Worm (Caenorhabditis elegans) whole organism, L2 larva: ENCODE data around the gene ets-9.
A peak's percentile ranks its signal among the peaks of the same experiment; 100 is the strongest.

ENCODE experiments used
- C34F6.9 ChIP-seq: fragments of 150-350 bp; optimal IDR thresholded peaks from 2 replicates; lab custom pipeline; 2014; ENCODE audit warnings: missing biosample characterization, missing genetic modification characterization
- Y55F3AM.14 ChIP-seq: fragments of 200-800 bp; sonication (Bioruptor generic); optimal IDR thresholded peaks from 2 replicates; lab custom pipeline; 2018; ENCODE audit warnings: mild to moderate bottlenecking, missing genetic modification characterization, missing compliant biosample characterization
- alr-1 ChIP-seq: fragments of 150-350 bp; optimal IDR thresholded peaks from 2 replicates; lab custom pipeline; 2014; ENCODE audit warnings: missing biosample characterization, missing genetic modification characterization
- ceh-16 ChIP-seq: fragments of 150-350 bp; optimal IDR thresholded peaks from 2 replicates; lab custom pipeline; 2014; ENCODE audit warnings: missing biosample characterization, missing genetic modification characterization
- ceh-82 ChIP-seq: fragments of 150-350 bp; optimal IDR thresholded peaks from 2 replicates; lab custom pipeline; 2014; ENCODE audit warnings: missing biosample characterization, missing genetic modification characterization
- crh-2 ChIP-seq: sonication (generic microtip); optimal IDR thresholded peaks from 2 replicates; lab custom pipeline; 2017; ENCODE audit warnings: missing biosample characterization, missing genetic modification characterization
- dmd-4 ChIP-seq: sonication (generic microtip); optimal IDR thresholded peaks from 2 replicates; lab custom pipeline; 2017; ENCODE audit warnings: missing biosample characterization, missing genetic modification characterization
- elt-3 ChIP-seq: sonication (generic microtip); optimal IDR thresholded peaks from 2 replicates; lab custom pipeline; 2017; ENCODE audit warnings: missing biosample characterization, missing genetic modification characterization
- fos-1 ChIP-seq: fragments of 150-350 bp; optimal IDR thresholded peaks from 2 replicates; lab custom pipeline; 2014; ENCODE audit warnings: missing biosample characterization, missing genetic modification characterization
- lin-11 ChIP-seq: fragments of 150-350 bp; sonication (generic microtip); optimal IDR thresholded peaks from 2 replicates; lab custom pipeline; 2014; ENCODE audit warnings: missing biosample characterization, missing genetic modification characterization, inconsistent platforms, mixed read lengths
- lin-13 ChIP-seq: fragments of 150-350 bp; optimal IDR thresholded peaks from 2 replicates; lab custom pipeline; 2014; ENCODE audit warnings: missing biosample characterization, missing genetic modification reagents, missing genetic modification characterization
- mab-5 ChIP-seq: fragments of 150-350 bp; optimal IDR thresholded peaks from 2 replicates; lab custom pipeline; 2014; ENCODE audit warnings: missing biosample characterization, missing genetic modification characterization
- mdl-1 ChIP-seq, 2 experiments: fragments of 150-350 bp in 1 of 2; sonication (generic microtip) in 1 of 2; optimal IDR thresholded peaks; 2 replicates each; lab custom pipeline; 2017; ENCODE audit warnings: missing biosample characterization in 2 of 2, missing genetic modification characterization in 2 of 2
- nhr-11 ChIP-seq: fragments of 150-350 bp; optimal IDR thresholded peaks from 2 replicates; lab custom pipeline; 2014; ENCODE audit warnings: missing biosample characterization, missing genetic modification characterization
- nhr-12 ChIP-seq: fragments of 150-350 bp; optimal IDR thresholded peaks from 2 replicates; lab custom pipeline; 2014; ENCODE audit warnings: missing biosample characterization, missing genetic modification characterization
- nhr-129 ChIP-seq: fragments of 150-350 bp; optimal IDR thresholded peaks from 2 replicates; lab custom pipeline; 2014; ENCODE audit warnings: missing biosample characterization, missing genetic modification characterization
- nhr-21 ChIP-seq: fragments of 150-350 bp; optimal IDR thresholded peaks from 2 replicates; lab custom pipeline; 2014; ENCODE audit warnings: missing biosample characterization, missing genetic modification characterization
- nhr-23 ChIP-seq: fragments of 150-350 bp; optimal IDR thresholded peaks from 2 replicates; lab custom pipeline; 2014; ENCODE audit warnings: missing biosample characterization, missing genetic modification reagents, missing genetic modification characterization
- nhr-237 ChIP-seq: fragments of 150-350 bp; optimal IDR thresholded peaks from 2 replicates; lab custom pipeline; 2014; ENCODE audit warnings: missing biosample characterization, missing genetic modification characterization
- nhr-6 ChIP-seq: fragments of 150-350 bp; optimal IDR thresholded peaks from 2 replicates; lab custom pipeline; 2014; ENCODE audit warnings: missing biosample characterization, missing genetic modification characterization
- peb-1 ChIP-seq: fragments of 150-350 bp; optimal IDR thresholded peaks from 2 replicates; lab custom pipeline; 2014; ENCODE audit warnings: missing biosample characterization, missing genetic modification characterization
- sem-4 ChIP-seq: fragments of 150-350 bp; optimal IDR thresholded peaks from 2 replicates; lab custom pipeline; 2014; ENCODE audit warnings: missing biosample characterization, missing genetic modification reagents, missing genetic modification characterization
- sma-9 ChIP-seq, 2 experiments: fragments of 150-350 bp in 1 of 2; sonication (generic microtip) in 1 of 2; optimal IDR thresholded peaks; 2 replicates each; lab custom pipeline; 2014 to 2016; ENCODE audit warnings: missing genetic modification characterization in 2 of 2, mild to moderate bottlenecking in 1 of 2, missing biosample characterization in 1 of 2, missing compliant biosample characterization in 1 of 2, missing genetic modification reagents in 1 of 2, moderate library complexity in 1 of 2
- snpc-4 ChIP-seq: fragments of 150-350 bp; optimal IDR thresholded peaks from 2 replicates; lab custom pipeline; 2014; ENCODE audit warnings: missing biosample characterization, missing genetic modification characterization
- unc-39 ChIP-seq: fragments of 150-350 bp; optimal IDR thresholded peaks from 2 replicates; lab custom pipeline; 2014; ENCODE audit warnings: missing biosample characterization, missing genetic modification characterization
- unc-55 ChIP-seq: fragments of 150-350 bp; sonication (generic microtip); optimal IDR thresholded peaks from 3 replicates; lab custom pipeline; 2014; ENCODE audit warnings: missing biosample characterization, missing genetic modification reagents, missing genetic modification characterization
- zag-1 ChIP-seq: fragments of 150-350 bp; optimal IDR thresholded peaks from 2 replicates; lab custom pipeline; 2014; ENCODE audit warnings: missing biosample characterization, missing genetic modification characterization
- ztf-1 ChIP-seq: fragments of 200-800 bp; sonication (Bioruptor generic); conservative IDR thresholded peaks from 2 replicates; pipeline ENCODE4 v1.3.6; 2022; ENCODE audit warnings: missing genetic modification characterization, missing compliant biosample characterization
- ztf-4 ChIP-seq: fragments of 150-350 bp; optimal IDR thresholded peaks from 2 replicates; lab custom pipeline; 2014; ENCODE audit warnings: missing biosample characterization, missing genetic modification characterization

ets-9 gene

DNA sequence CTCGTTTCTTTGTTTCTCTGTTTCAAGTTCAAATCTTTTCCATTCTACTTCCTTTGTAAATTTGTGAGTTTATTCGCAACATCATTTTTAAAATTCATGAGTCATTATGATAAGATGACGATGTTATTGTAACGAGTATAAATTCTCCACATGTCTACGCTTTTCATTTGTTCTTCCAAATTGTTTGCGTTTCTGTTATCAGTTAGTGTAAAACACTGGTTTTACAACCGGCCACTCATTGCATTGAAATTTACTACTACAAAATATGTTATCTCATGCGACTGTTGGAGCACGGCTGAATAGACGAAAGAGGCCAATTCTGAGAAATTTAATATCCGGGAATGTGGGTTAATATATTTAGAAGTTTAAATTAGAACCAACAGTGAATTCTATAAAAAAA is 2.9 kb downstream of the ets-9 start, which contains the start of gene C52B9.19:
C52B9.19 (plus strand) TSS at position 176 of the 400 bp plus-strand sequence.
- TF ChIP-seq zag-1 (tag; lab: Kevin White, UChicago) (no peak), sma-9 (GFP tag; optimal IDR thresholded peaks at IDR 0.05; lab: Kevin White, UChicago) (no peak), sma-9 (tag; optimal IDR thresholded peaks at IDR 0.05; lab: Kevin White, UChicago) (no peak), unc-39 (tag; lab: Kevin White, UChicago) (no peak), nhr-237 (tag; lab: Kevin White, UChicago) (no peak), fos-1 (tag; lab: Kevin White, UChicago) (peak; percentile 53), mab-5 (tag; lab: Kevin White, UChicago) (no peak), crh-2 (tag; lab: Kevin White, UChicago) (peak; percentile 12)

- TF ChIP-seq Y55F3AM.14 (no peak), nhr-11 (tag; lab: Kevin White, UChicago) (no peak), nhr-23 (no peak), lin-11 (tag; lab: Kevin White, UChicago) (no peak), ceh-82 (tag; lab: Kevin White, UChicago) (no peak), peb-1 (tag; lab: Kevin White, UChicago) (no peak), mdl-1 (tag; optimal IDR thresholded peaks at IDR 0.05; lab: Kevin White, UChicago) (no peak), nhr-129 (no peak)
Observed at ce11 chrX:4283989-4284388, 4.5 kb downstream of the ets-9 start, which contains the start of gene ets-10. Gene ets-10 (plus strand): TSS chrX:4284189.

ce11 chrX:4284470-4284869 is 5.0 kb downstream of the ets-9 start:
- TF ChIP-seq sma-9 (GFP tag; optimal IDR thresholded peaks at IDR 0.05; lab: Kevin White, UChicago), result peak; percentile 32
- no peak for TF ChIP-seq sma-9 (tag; optimal IDR thresholded peaks at IDR 0.05; lab: Kevin White, UChicago)
- no peak for TF ChIP-seq sem-4 (tag; lab: Kevin White, UChicago)
- TF ChIP-seq alr-1 (tag; lab: Kevin White, UChicago), result no peak
- peak; percentile 9 for TF ChIP-seq crh-2 (tag; lab: Kevin White, UChicago)
- TF ChIP-seq fos-1 (tag; lab: Kevin White, UChicago), result peak; percentile 68
- TF ChIP-seq, all 48 proteins: peak for 3

- TF ChIP-seq snpc-4 (tag; lab: Kevin White, UChicago), result no peak
- no peak for TF ChIP-seq peb-1 (tag; lab: Kevin White, UChicago)
- no peak for TF ChIP-seq elt-3
- TF ChIP-seq sem-4 (tag; lab: Kevin White, UChicago), result no peak
- peak; percentile 15 for TF ChIP-seq C34F6.9 (tag; lab: Kevin White, UChicago)
- no peak for TF ChIP-seq mab-5 (tag; lab: Kevin White, UChicago)
- no peak for TF ChIP-seq Y55F3AM.14
- TF ChIP-seq unc-55 (GFP tag; lab: Kevin White, UChicago), result peak; percentile 8
- TF ChIP-seq lin-13, result no peak
- no peak for TF ChIP-seq nhr-23
- TF ChIP-seq, all 48 proteins: peak for 2
Observed at ce11 chrX:4285669-4286174, 6.2 kb downstream of the ets-9 start, which contains the start of gene cka-2. Gene cka-2 (plus strand): TSS chrX:4286124.

- TF ChIP-seq ceh-16 (no peak), sma-9 (GFP tag; optimal IDR thresholded peaks at IDR 0.05; lab: Kevin White, UChicago) (no peak), sma-9 (tag; optimal IDR thresholded peaks at IDR 0.05; lab: Kevin White, UChicago) (no peak), nhr-12 (tag; lab: Kevin White, UChicago) (no peak)
Observed at ce11 chrX:4289805-4290204, 10.3 kb downstream of the ets-9 start.

DNA sequence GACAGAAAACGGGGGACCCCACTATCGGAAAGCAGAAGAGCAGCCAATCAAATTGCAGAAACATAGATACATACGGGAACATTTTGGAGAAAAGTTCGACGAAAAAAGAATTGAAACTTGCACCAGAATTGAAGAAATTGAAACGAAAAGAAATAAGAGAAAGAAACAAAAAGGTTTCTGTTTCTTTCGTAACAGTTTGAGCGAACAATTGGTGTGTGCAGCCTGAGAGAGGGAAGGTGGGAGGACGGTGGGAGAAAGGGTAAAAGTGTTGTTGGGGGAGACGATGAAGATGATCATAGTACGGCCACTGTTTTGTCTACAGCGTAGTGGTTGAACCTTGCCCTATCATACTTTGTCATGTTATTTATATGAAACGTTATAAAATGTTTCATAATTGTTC is 15.5 kb downstream of the ets-9 start:
- TF ChIP-seq nhr-129 (peak; percentile 42), ztf-4 (no peak), sma-9 (GFP tag; optimal IDR thresholded peaks at IDR 0.05; lab: Kevin White, UChicago) (peak; percentile 16), sma-9 (tag; optimal IDR thresholded peaks at IDR 0.05; lab: Kevin White, UChicago) (no peak), fos-1 (tag; lab: Kevin White, UChicago) (peak; percentile 22)

DNA sequence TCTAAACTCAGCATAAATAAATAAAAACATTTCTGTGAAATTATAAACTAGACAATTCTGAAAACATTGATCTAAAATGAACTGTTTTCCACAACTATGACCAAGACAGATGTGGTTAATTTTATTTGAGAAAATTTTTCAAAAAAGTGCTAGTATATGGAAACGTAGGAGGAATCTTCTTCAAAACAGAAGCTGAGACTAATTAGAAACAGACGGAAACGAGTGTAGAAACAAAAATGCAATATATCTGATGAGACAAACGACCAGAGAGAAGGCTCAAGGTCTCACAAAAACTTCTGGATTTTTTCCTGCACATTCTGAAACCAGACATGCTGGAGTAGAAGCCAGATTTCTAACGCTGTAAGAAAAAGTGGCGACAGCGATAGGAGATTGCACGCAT is 16.4 kb downstream of the ets-9 start:
- TF ChIP-seq ceh-16 (no peak), nhr-11 (tag; lab: Kevin White, UChicago) (no peak), nhr-129 (no peak), C34F6.9 (tag; lab: Kevin White, UChicago) (no peak), ztf-1 (no peak), nhr-21 (tag; lab: Kevin White, UChicago) (no peak), zag-1 (tag; lab: Kevin White, UChicago) (no peak), nhr-6 (tag; lab: Kevin White, UChicago) (no peak), dmd-4 (tag; lab: Kevin White, UChicago) (no peak)
